Worm (Caenorhabditis elegans) whole organism, mixed stage, embryonic: Measurements from ENCODE around the gene cnc-9.

Experiments
- M03D4.4 ChIP-seq: sonication (generic microtip); optimal IDR thresholded peaks from 2 replicates; lab custom pipeline; 2017; ENCODE audit warnings: mild to moderate bottlenecking, missing genetic modification characterization, missing compliant biosample characterization
- blmp-1 ChIP-seq: fragments of 150-350 bp; optimal IDR thresholded peaks from 2 replicates; lab custom pipeline; 2014; ENCODE audit warnings: missing biosample characterization, missing genetic modification characterization
- flh-1 ChIP-seq: fragments of 200-800 bp; sonication (Bioruptor generic); optimal IDR thresholded peaks from 2 replicates; lab custom pipeline; 2018; ENCODE audit warnings: mild to moderate bottlenecking, missing genetic modification characterization, moderate library complexity, missing compliant biosample characterization
- lin-13 ChIP-seq: fragments of 150-350 bp; optimal IDR thresholded peaks from 2 replicates; lab custom pipeline; 2014; ENCODE audit warnings: missing biosample characterization, missing genetic modification characterization
- nhr-28 ChIP-seq: fragments of 150-350 bp; optimal IDR thresholded peaks from 2 replicates; lab custom pipeline; 2014; ENCODE audit warnings: missing biosample characterization, missing genetic modification characterization
- nhr-76 ChIP-seq: sonication (generic microtip); optimal IDR thresholded peaks from 2 replicates; lab custom pipeline; 2017; ENCODE audit warnings: missing biosample characterization, missing genetic modification characterization
- snpc-4 ChIP-seq: fragments of 150-350 bp; optimal IDR thresholded peaks from 2 replicates; lab custom pipeline; 2014; ENCODE audit warnings: missing biosample characterization, missing genetic modification characterization
- unc-39 ChIP-seq: fragments of 150-350 bp; optimal IDR thresholded peaks from 2 replicates; lab custom pipeline; 2014; ENCODE audit warnings: missing biosample characterization, missing genetic modification characterization
- ztf-11 ChIP-seq: fragments of 150-350 bp; optimal IDR thresholded peaks from 2 replicates; lab custom pipeline; 2014; ENCODE audit warnings: missing biosample characterization, missing genetic modification characterization

ce11 chrV:7364059-7364458, 35.9 kb downstream of the cnc-9 start, which contains the start of gene cyp-35A2:
- TF ChIP-seq ztf-11 (tag; lab: Kevin White, UChicago) (no peak), M03D4.4 (tag; lab: Kevin White, UChicago) (no peak), lin-13 (tag; lab: Kevin White, UChicago) (no peak), blmp-1 (tag; lab: Kevin White, UChicago) (no peak), nhr-76 (no peak), nhr-28 (no peak), flh-1 (no peak), snpc-4 (no peak), unc-39 (tag; lab: Kevin White, UChicago) (no peak)
